Worm (Caenorhabditis elegans) whole organism, young adult: Measurements from ENCODE around the gene ZC487.1.

Source experiments
- B0019.2 ChIP-seq: fragments of 200-800 bp; sonication (Bioruptor generic); conservative IDR thresholded peaks from 2 replicates; pipeline ENCODE4 v1.3.6; 2022; ENCODE audit warnings: missing genetic modification reagents, missing genetic modification characterization, missing compliant biosample characterization
- D2030.7 ChIP-seq: fragments of 200-800 bp; sonication (Bioruptor generic); IDR thresholded peaks from 2 replicates; pipeline ENCODE4 v1.3.6; 2022; ENCODE audit warnings: missing genetic modification reagents, missing genetic modification characterization, missing compliant biosample characterization
- Y67H2A.10 ChIP-seq: fragments of 200-800 bp; sonication (Bioruptor generic); conservative IDR thresholded peaks from 2 replicates; pipeline ENCODE4 v1.3.6; 2022; ENCODE audit warnings: missing genetic modification reagents, missing genetic modification characterization, missing compliant biosample characterization
- Y79H2A.3 ChIP-seq: fragments of 200-800 bp; sonication (Bioruptor generic); conservative IDR thresholded peaks from 2 replicates; pipeline ENCODE4 v1.3.6; 2022; ENCODE audit warnings: missing genetic modification reagents, missing genetic modification characterization, missing compliant biosample characterization
- ceh-79 ChIP-seq: sonication (generic microtip); optimal IDR thresholded peaks from 2 replicates; lab custom pipeline; 2017; ENCODE audit warnings: mild to moderate bottlenecking, missing genetic modification characterization, missing compliant biosample characterization
- fkh-3 ChIP-seq: sonication (generic microtip); optimal IDR thresholded peaks from 2 replicates; lab custom pipeline; 2016; ENCODE audit warnings: mild to moderate bottlenecking, missing genetic modification characterization, missing compliant biosample characterization
- hsf-1 ChIP-seq: fragments of 200-800 bp; sonication (Bioruptor generic); IDR thresholded peaks from 2 replicates; pipeline ENCODE4 v1.3.6; 2022; ENCODE audit warnings: missing genetic modification reagents, missing genetic modification characterization, missing compliant biosample characterization
- lin-40 ChIP-seq: sonication (generic microtip); optimal IDR thresholded peaks from 2 replicates; lab custom pipeline; 2016; ENCODE audit warnings: missing genetic modification characterization, mild to moderate bottlenecking, missing compliant biosample characterization, missing genotype, missing genetic modification reagents
- nfya-1 ChIP-seq: sonication (generic microtip); optimal IDR thresholded peaks from 2 replicates; lab custom pipeline; 2017; ENCODE audit warnings: antibody characterized with exemption, missing compliant biosample characterization, missing genetic modification characterization, borderline replicate concordance; ENCODE audit not compliant: insufficient read depth
- sptf-2 ChIP-seq: fragments of 200-800 bp; sonication (Bioruptor generic); optimal IDR thresholded peaks from 2 replicates; lab custom pipeline; 2018; ENCODE audit warnings: mild to moderate bottlenecking, missing genetic modification characterization, missing compliant biosample characterization
- tbp1 ChIP-seq: fragments of 200-800 bp; sonication (Bioruptor generic); optimal IDR thresholded peaks from 2 replicates; lab custom pipeline; 2018; ENCODE audit warnings: mild to moderate bottlenecking, missing genetic modification characterization, missing compliant biosample characterization
- tlf-1 ChIP-seq: fragments of 200-800 bp; sonication (Bioruptor generic); optimal IDR thresholded peaks from 2 replicates; lab custom pipeline; 2018; ENCODE audit warnings: mild to moderate bottlenecking, missing genetic modification characterization, missing compliant biosample characterization
- ztf-25 ChIP-seq: fragments of 200-800 bp; sonication (Bioruptor generic); IDR thresholded peaks from 2 replicates; pipeline ENCODE4 v1.3.6; 2022; ENCODE audit warnings: missing genetic modification reagents, missing genetic modification characterization, missing compliant biosample characterization
- ztf-3 ChIP-seq: fragments of 200-800 bp; sonication (Bioruptor generic); optimal IDR thresholded peaks from 2 replicates; lab custom pipeline; 2018; ENCODE audit warnings: mild to moderate bottlenecking, missing genetic modification characterization, missing compliant biosample characterization

ce11 chrV:6684541-6684940, 42.8 kb upstream of the ZC487.1 start:
- TF ChIP-seq ztf-3 (GFP tag; lab: Kevin White, UChicago) (no peak), tbp1 (GFP tag; lab: Kevin White, UChicago) (no peak), sptf-2 (GFP tag; lab: Kevin White, UChicago) (no peak), D2030.7 (no peak), ztf-25 (GFP tag; lab: Robert Waterston, UW) (no peak), B0019.2 (GFP tag; lab: Robert Waterston, UW) (no peak), hsf-1 (GFP tag; lab: Robert Waterston, UW) (no peak), nfya-1 (tag; lab: Kevin White, UChicago) (no peak), lin-40 (tag; lab: Kevin White, UChicago) (no peak), tlf-1 (GFP tag; lab: Kevin White, UChicago) (no peak), fkh-3 (tag; lab: Kevin White, UChicago) (no peak), Y67H2A.10 (no peak), Y79H2A.3 (GFP tag; lab: Robert Waterston, UW) (no peak), ceh-79 (tag; lab: Kevin White, UChicago) (no peak)
